Worm (Caenorhabditis elegans) whole organism, young adult: Measurements from ENCODE around the gene C06E4.2.
A peak's percentile ranks its signal among the peaks of the same experiment; 100 is the strongest.

Source experiments
- B0261.1 ChIP-seq: sonication (generic microtip); optimal IDR thresholded peaks from 2 replicates; lab custom pipeline; 2016; ENCODE audit warnings: mild to moderate bottlenecking, missing genetic modification characterization, moderate library complexity, missing compliant biosample characterization
- B0336.3 ChIP-seq: fragments of 200-800 bp; sonication (Bioruptor generic); IDR thresholded peaks from 2 replicates; pipeline ENCODE4 v1.3.6; 2022; ENCODE audit warnings: missing genetic modification characterization, missing compliant biosample characterization
- D2030.7 ChIP-seq: fragments of 200-800 bp; sonication (Bioruptor generic); IDR thresholded peaks from 2 replicates; pipeline ENCODE4 v1.3.6; 2022; ENCODE audit warnings: missing genetic modification reagents, missing genetic modification characterization, missing compliant biosample characterization
- F10E7.11 ChIP-seq: sonication (generic microtip); optimal IDR thresholded peaks from 2 replicates; lab custom pipeline; 2017; ENCODE audit warnings: mild to moderate bottlenecking, missing genetic modification characterization, moderate library complexity, missing compliant biosample characterization
- F49E8.2 ChIP-seq: sonication (generic microtip); optimal IDR thresholded peaks from 3 replicates; lab custom pipeline; 2017; ENCODE audit warnings: missing genetic modification characterization, mild to moderate bottlenecking, missing compliant biosample characterization, antibody characterized with exemption, moderate library complexity; ENCODE audit not compliant: insufficient read depth
- T26A5.8 ChIP-seq: sonication (generic microtip); optimal IDR thresholded peaks from 2 replicates; lab custom pipeline; 2016; ENCODE audit warnings: missing genetic modification characterization, missing compliant biosample characterization
- Y56A3A.18 ChIP-seq: fragments of 200-800 bp; sonication (Bioruptor generic); IDR thresholded peaks from 2 replicates; pipeline ENCODE4 v1.3.6; 2022; ENCODE audit warnings: missing genetic modification reagents, missing genetic modification characterization, missing compliant biosample characterization
- cebp-1 ChIP-seq, 2 experiments: fragments of 200-800 bp in 1 of 2; sonication (Bioruptor generic) in 1 of 2; sonication (generic microtip) in 1 of 2; IDR thresholded peaks in 1 of 2; optimal IDR thresholded peaks in 1 of 2; 2 replicates each; pipeline versions ENCODE4 v1.3.6 to Lab custom; 2017 to 2022; ENCODE audit warnings: missing compliant biosample characterization in 2 of 2, missing genetic modification characterization in 2 of 2, mild to moderate bottlenecking in 1 of 2, missing genetic modification reagents in 1 of 2, moderate library complexity in 1 of 2
- ceh-40 ChIP-seq: fragments of 200-800 bp; sonication (Bioruptor generic); IDR thresholded peaks from 2 replicates; pipeline ENCODE4 v1.3.6; 2022; ENCODE audit warnings: missing genetic modification characterization, missing compliant biosample characterization
- die-1 ChIP-seq: sonication (generic microtip); optimal IDR thresholded peaks from 2 replicates; lab custom pipeline; 2016; ENCODE audit warnings: missing genotype, mild to moderate bottlenecking, missing genetic modification characterization, missing compliant biosample characterization
- dpl-1 ChIP-seq: fragments of 150-350 bp; optimal IDR thresholded peaks from 2 replicates; lab custom pipeline; 2014; ENCODE audit warnings: missing biosample characterization, missing genetic modification reagents, missing genetic modification characterization
- efl-1 ChIP-seq: fragments of 150-350 bp; optimal IDR thresholded peaks from 2 replicates; lab custom pipeline; 2014; ENCODE audit warnings: missing biosample characterization, missing genetic modification reagents, missing genetic modification characterization
- egl-44 ChIP-seq: fragments of 200-800 bp; sonication (Bioruptor generic); IDR thresholded peaks from 2 replicates; pipeline ENCODE4 v1.3.6; 2022; ENCODE audit warnings: missing genetic modification reagents, missing genetic modification characterization, missing compliant biosample characterization
- ets-4 ChIP-seq: fragments of 200-800 bp; sonication (Bioruptor generic); optimal IDR thresholded peaks from 2 replicates; lab custom pipeline; 2018; ENCODE audit warnings: mild to moderate bottlenecking, missing genetic modification characterization, missing compliant biosample characterization
- fkh-3 ChIP-seq: sonication (generic microtip); optimal IDR thresholded peaks from 2 replicates; lab custom pipeline; 2016; ENCODE audit warnings: mild to moderate bottlenecking, missing genetic modification characterization, missing compliant biosample characterization
- hlh-26 ChIP-seq: fragments of 200-800 bp; sonication (Bioruptor generic); conservative IDR thresholded peaks from 2 replicates; pipeline ENCODE4 v1.3.6; 2022; ENCODE audit warnings: missing genetic modification reagents, missing genetic modification characterization, missing compliant biosample characterization
- lin-26 ChIP-seq: fragments of 200-800 bp; sonication (Bioruptor generic); IDR thresholded peaks from 2 replicates; pipeline ENCODE4 v1.3.6; 2022; ENCODE audit warnings: missing genetic modification reagents, missing genetic modification characterization, missing compliant biosample characterization
- lin-40 ChIP-seq: sonication (generic microtip); optimal IDR thresholded peaks from 2 replicates; lab custom pipeline; 2016; ENCODE audit warnings: missing genetic modification characterization, mild to moderate bottlenecking, missing compliant biosample characterization, missing genotype, missing genetic modification reagents
- lsy-27 ChIP-seq: sonication (generic microtip); optimal IDR thresholded peaks from 2 replicates; lab custom pipeline; 2017; ENCODE audit warnings: missing genetic modification characterization, mild to moderate bottlenecking, missing compliant biosample characterization, antibody characterized with exemption, missing genotype, borderline replicate concordance; ENCODE audit not compliant: insufficient read depth
- mcd-1 ChIP-seq: fragments of 200-800 bp; sonication (Bioruptor generic); IDR thresholded peaks from 2 replicates; pipeline ENCODE4 v1.3.6; 2022; ENCODE audit warnings: missing genetic modification reagents, missing genetic modification characterization, missing compliant biosample characterization
- nfya-1 ChIP-seq: sonication (generic microtip); optimal IDR thresholded peaks from 2 replicates; lab custom pipeline; 2017; ENCODE audit warnings: antibody characterized with exemption, missing compliant biosample characterization, missing genetic modification characterization, borderline replicate concordance; ENCODE audit not compliant: insufficient read depth
- nfyb-1 ChIP-seq: fragments of 200-800 bp; sonication (Bioruptor generic); IDR thresholded peaks from 2 replicates; pipeline ENCODE4 v1.3.6; 2022; ENCODE audit warnings: missing genetic modification reagents, missing genetic modification characterization, missing compliant biosample characterization
- nhr-90 ChIP-seq: sonication (generic microtip); optimal IDR thresholded peaks from 2 replicates; lab custom pipeline; 2016; ENCODE audit warnings: missing genotype, mild to moderate bottlenecking, missing genetic modification characterization, missing compliant biosample characterization
- rcor-1 ChIP-seq: fragments of 200-800 bp; sonication (Bioruptor generic); IDR thresholded peaks from 2 replicates; pipeline ENCODE4 v1.3.6; 2022; ENCODE audit warnings: missing genetic modification reagents, missing genetic modification characterization, missing compliant biosample characterization
- sea-2 ChIP-seq: fragments of 200-800 bp; sonication (Bioruptor generic); IDR thresholded peaks from 2 replicates; pipeline ENCODE4 v1.3.6; 2022; ENCODE audit warnings: missing genetic modification characterization, missing compliant biosample characterization
- snpc-4 ChIP-seq, 5 experiments: fragments of 150-350 bp in 1 of 5; sonication (generic microtip) in 4 of 5; optimal IDR thresholded peaks; 2 replicates each; lab custom pipeline; 2014 to 2018; ENCODE audit warnings: missing genetic modification characterization in 5 of 5, missing biosample characterization in 3 of 5, antibody characterized with exemption in 2 of 5, mild to moderate bottlenecking in 2 of 5, missing compliant biosample characterization in 2 of 5, missing genotype in 2 of 5, moderate library complexity in 2 of 5, missing genetic modification reagents in 1 of 5
- tbx-9 ChIP-seq: sonication (generic microtip); optimal IDR thresholded peaks from 2 replicates; lab custom pipeline; 2016; ENCODE audit warnings: borderline replicate concordance, missing genetic modification characterization, inconsistent platforms, missing compliant biosample characterization
- tlf-1 ChIP-seq: fragments of 200-800 bp; sonication (Bioruptor generic); optimal IDR thresholded peaks from 2 replicates; lab custom pipeline; 2018; ENCODE audit warnings: mild to moderate bottlenecking, missing genetic modification characterization, missing compliant biosample characterization
- unc-130 ChIP-seq: sonication (generic microtip); optimal IDR thresholded peaks from 2 replicates; lab custom pipeline; 2016; ENCODE audit warnings: missing genetic modification reagents, missing genetic modification characterization, missing compliant biosample characterization
- unc-62 ChIP-seq: fragments of 150-350 bp; optimal IDR thresholded peaks from 2 replicates; lab custom pipeline; 2014; ENCODE audit warnings: missing biosample characterization, missing genetic modification reagents, missing genetic modification characterization
- zfh-2 ChIP-seq: fragments of 200-800 bp; sonication (Bioruptor generic); conservative IDR thresholded peaks from 2 replicates; pipeline ENCODE4 v1.3.6; 2022; ENCODE audit warnings: missing genetic modification reagents, missing genetic modification characterization, missing compliant biosample characterization
- zim-3 ChIP-seq: sonication (generic microtip); optimal IDR thresholded peaks from 2 replicates; lab custom pipeline; 2017; ENCODE audit warnings: mild to moderate bottlenecking, missing genetic modification characterization, moderate library complexity, missing compliant biosample characterization
- ztf-22 ChIP-seq: fragments of 200-800 bp; sonication (Bioruptor generic); optimal IDR thresholded peaks from 2 replicates; lab custom pipeline; 2018; ENCODE audit warnings: mild to moderate bottlenecking, missing genetic modification characterization, moderate library complexity, missing compliant biosample characterization
- ztf-25 ChIP-seq: fragments of 200-800 bp; sonication (Bioruptor generic); IDR thresholded peaks from 2 replicates; pipeline ENCODE4 v1.3.6; 2022; ENCODE audit warnings: missing genetic modification reagents, missing genetic modification characterization, missing compliant biosample characterization
- ztf-26 ChIP-seq: sonication (generic microtip); optimal IDR thresholded peaks from 2 replicates; lab custom pipeline; 2017; ENCODE audit warnings: missing genetic modification characterization, missing compliant biosample characterization

Gene C06E4.2

ce11 chrIV:7274969-7275548, 1.7 kb upstream of the C06E4.2 start (continued):
- peak; percentile 54 for TF ChIP-seq snpc-4 (GFP tag; optimal IDR thresholded peaks at IDR 0.05; lab: Kevin White, UChicago)
- peak in 2 of 4 experiments; percentile 57 to 74 for TF ChIP-seq snpc-4 (tag; optimal IDR thresholded peaks at IDR 0.05; lab: Kevin White, UChicago)
- no peak for TF ChIP-seq ceh-40 (GFP tag; lab: Robert Waterston, UW)
- no peak for TF ChIP-seq T26A5.8
- no peak for TF ChIP-seq nhr-90 (tag; lab: Kevin White, UChicago)
- TF ChIP-seq B0261.1 (tag; lab: Kevin White, UChicago): peak; percentile 63
- peak; percentile 37 for TF ChIP-seq die-1 (tag; lab: Kevin White, UChicago)
- no peak for TF ChIP-seq tlf-1 (GFP tag; lab: Kevin White, UChicago)
- TF ChIP-seq dpl-1 (GFP tag; lab: Kevin White, UChicago): no peak
- TF ChIP-seq lin-26 (GFP tag; lab: Robert Waterston, UW): peak; percentile 79; the same call in 1 of the 2 replicates
- TF ChIP-seq D2030.7: 0 out of 2 replicates have a peak, but pooled peaks have one; percentile 32
- no peak for TF ChIP-seq efl-1 (GFP tag; lab: Kevin White, UChicago)

DNA sequence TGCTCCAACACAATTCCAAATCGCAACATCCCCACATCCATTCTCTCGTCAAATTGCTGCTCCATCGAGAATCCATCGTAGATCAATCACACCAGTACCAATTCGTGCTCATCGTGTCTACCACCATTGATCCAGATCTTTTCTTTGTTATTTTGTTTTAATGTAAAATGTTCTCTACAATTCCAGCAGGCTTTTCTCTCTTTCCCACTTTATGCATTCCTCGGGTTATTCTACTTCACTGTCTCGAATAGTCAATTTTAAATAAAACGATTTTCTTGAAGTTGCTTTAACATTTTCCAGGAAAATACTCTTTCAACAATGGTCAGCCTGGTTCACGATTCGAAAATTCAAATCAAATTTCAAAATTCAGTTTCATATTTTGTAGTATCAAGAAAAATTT, 6.2 kb downstream of the C06E4.2 start, which contains the start of gene C06E4.1:
C06E4.1 (plus strand) TSS at position 301 of the 400 bp plus-strand sequence.
- TF ChIP-seq B0261.1 (tag; lab: Kevin White, UChicago) (no peak), zim-3 (tag; lab: Kevin White, UChicago) (no peak), cebp-1 (GFP tag; IDR thresholded peaks at IDR 0.05; lab: Robert Waterston, UW) (no peak), cebp-1 (tag; optimal IDR thresholded peaks at IDR 0.05; lab: Kevin White, UChicago) (no peak), ztf-26 (tag; lab: Kevin White, UChicago) (no peak), unc-130 (no peak), F49E8.2 (tag; lab: Kevin White, UChicago) (no peak), tbx-9 (tag; lab: Kevin White, UChicago) (no peak), lsy-27 (tag; lab: Kevin White, UChicago) (no peak), sea-2 (GFP tag; lab: Robert Waterston, UW) (no peak), D2030.7 (no peak), mcd-1 (GFP tag; lab: Robert Waterston, UW) (no peak), ets-4 (GFP tag; lab: Kevin White, UChicago) (no peak), lin-40 (tag; lab: Kevin White, UChicago) (no peak), F10E7.11 (tag; lab: Kevin White, UChicago) (no peak), egl-44 (no peak), ztf-22 (no peak), B0336.3 (GFP tag; lab: Robert Waterston, UW) (no peak), nfya-1 (tag; lab: Kevin White, UChicago) (no peak)

DNA sequence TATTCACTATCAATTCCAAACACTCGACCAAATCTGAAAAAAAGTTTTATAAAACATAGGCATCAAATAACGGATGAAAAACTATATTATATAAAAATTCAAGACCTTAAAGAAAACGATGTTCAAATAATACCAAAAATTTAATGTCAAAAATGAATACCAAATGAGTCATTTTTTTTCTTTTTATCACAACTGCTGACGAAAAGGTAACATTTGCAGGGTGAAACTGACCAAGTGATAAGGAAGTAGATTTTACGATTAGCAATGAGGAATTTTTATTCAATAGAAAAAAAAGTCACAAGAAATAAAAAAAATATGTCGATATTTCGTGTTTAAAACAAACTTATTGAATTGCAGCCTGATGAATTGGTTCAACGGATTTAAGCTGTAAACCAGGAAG, 9.1 kb downstream of the C06E4.2 start, which contains the start of gene C06E4.8:
C06E4.8 (minus strand) TSS at position 37 of the 400 bp plus-strand sequence.
- TF ChIP-seq unc-62 (GFP tag; lab: Kevin White, UChicago) (no peak), nfyb-1 (GFP tag; lab: Robert Waterston, UW) (no peak), fkh-3 (tag; lab: Kevin White, UChicago) (no peak), ets-4 (GFP tag; lab: Kevin White, UChicago) (no peak), zim-3 (tag; lab: Kevin White, UChicago) (no peak), ztf-25 (GFP tag; lab: Robert Waterston, UW) (no peak), zfh-2 (GFP tag; lab: Robert Waterston, UW) (no peak), Y56A3A.18 (GFP tag; lab: Robert Waterston, UW) (no peak), hlh-26 (no peak), rcor-1 (no peak)
